Worm (Caenorhabditis elegans): ENCODE measurements around the gene ZK353.2.

Gene ZK353.2

ce11 chrIII:8398411-8398810, at the start of gene ZK353.2:
ZK353.2 (plus strand) TSS chrIII:8398711.
- TF ChIP-seq ceh-62 (tag; optimal IDR thresholded peaks at IDR 0.05) (no peak), hif-1 (tag; optimal IDR thresholded peaks at IDR 0.05) (no peak)

ce11 chrIII:8354644-8355461, 43.7 kb upstream of the ZK353.2 start, which contains the start of gene unc-116:
unc-116 (minus strand) TSS chrIII:8355174.
- no peak for TF ChIP-seq spr-3 (GFP tag; optimal IDR thresholded peaks at IDR 0.05)
- TF ChIP-seq unc-130 (GFP tag; optimal IDR thresholded peaks at IDR 0.05) = no peak
- no peak for TF ChIP-seq mxl-2 (GFP tag; conservative IDR thresholded peaks at IDR 0.05)
- no peak for TF ChIP-seq jun-1 (tag; optimal IDR thresholded peaks at IDR 0.05)
- no peak for TF ChIP-seq dmd-6 (GFP tag; IDR thresholded peaks at IDR 0.05)
- no peak for TF ChIP-seq pha-4 (GFP tag; IDR thresholded peaks at IDR 0.05)
- peak; percentile 8 for TF ChIP-seq pha-4 (tag; optimal IDR thresholded peaks at IDR 0.05)
- TF ChIP-seq egl-43 (GFP tag; IDR thresholded peaks at IDR 0.05) = 0 out of 2 replicates have a peak, but pooled peaks have one; percentile 28
- TF ChIP-seq dmd-9 (GFP tag; IDR thresholded peaks at IDR 0.05) = 0 out of 2 replicates have a peak, but pooled peaks have one; percentile 31
- no peak for TF ChIP-seq zfp-2 (tag; optimal IDR thresholded peaks at IDR 0.05)
- no peak for TF ChIP-seq ceh-28 (tag; optimal IDR thresholded peaks at IDR 0.05)
- TF ChIP-seq ZK337.2 (GFP tag; IDR thresholded peaks at IDR 0.05) = no peak
- no peak for TF ChIP-seq daf-16 (GFP tag; optimal IDR thresholded peaks at IDR 0.05)
- TF ChIP-seq daf-16 (tag; optimal IDR thresholded peaks at IDR 0.05) = no peak
- TF ChIP-seq zag-1 (tag; optimal IDR thresholded peaks at IDR 0.05) = no peak
- TF ChIP-seq lin-29 (GFP tag; IDR thresholded peaks at IDR 0.05) = no peak
- no peak for TF ChIP-seq madf-5 (GFP tag; IDR thresholded peaks at IDR 0.05)
- TF ChIP-seq ztf-7 (tag; optimal IDR thresholded peaks at IDR 0.05) = no peak
- no peak for TF ChIP-seq lim-7 (GFP tag; IDR thresholded peaks at IDR 0.05)
- TF ChIP-seq mep-1 (tag; optimal IDR thresholded peaks at IDR 0.05) = no peak
- no peak for TF ChIP-seq nhr-10 (tag; optimal IDR thresholded peaks at IDR 0.05)
- TF ChIP-seq hlh-11 (tag; optimal IDR thresholded peaks at IDR 0.05) = no peak
- TF ChIP-seq fos-1 (tag; optimal IDR thresholded peaks at IDR 0.05) = no peak
- TF ChIP-seq hif-1 (tag; optimal IDR thresholded peaks at IDR 0.05) = no peak
- TF ChIP-seq nhr-11 (tag; optimal IDR thresholded peaks at IDR 0.05) = peak; percentile 22
- TF ChIP-seq T20F7.1 (GFP tag; optimal IDR thresholded peaks at IDR 0.05) = peak; percentile 42
- TF ChIP-seq gei-8 (GFP tag; optimal IDR thresholded peaks at IDR 0.05) = no peak
- TF ChIP-seq lin-13 (GFP tag; optimal IDR thresholded peaks at IDR 0.05) = no peak
- no peak for TF ChIP-seq nhr-77 (tag; optimal IDR thresholded peaks at IDR 0.05)
- 0 out of 2 replicates have a peak, but pooled peaks have one; percentile 7 for TF ChIP-seq set-16 (GFP tag; IDR thresholded peaks at IDR 0.05)
- TF ChIP-seq Y75B8A.6 (GFP tag; IDR thresholded peaks at IDR 0.05) = no peak
- TF ChIP-seq daf-8 (GFP tag; IDR thresholded peaks at IDR 0.05) = no peak
- peak; percentile 79 for TF ChIP-seq hlh-30 (tag; optimal IDR thresholded peaks at IDR 0.05; ENCODE audit: insufficient read depth)
- TF ChIP-seq zip-2 (tag; optimal IDR thresholded peaks at IDR 0.05) = no peak
- no peak for TF ChIP-seq nhr-48 (tag; optimal IDR thresholded peaks at IDR 0.05)
- no peak for TF ChIP-seq daf-12 (tag; optimal IDR thresholded peaks at IDR 0.05)
- no peak for TF ChIP-seq nhr-237 (tag; optimal IDR thresholded peaks at IDR 0.05)
- no peak for TF ChIP-seq vab-7 (GFP tag; IDR thresholded peaks at IDR 0.05)
- no peak for TF ChIP-seq nhr-28 (tag; optimal IDR thresholded peaks at IDR 0.05)
- TF ChIP-seq madf-9 (GFP tag; conservative IDR thresholded peaks at IDR 0.05) = no peak
- TF ChIP-seq F26F4.8 (GFP tag; conservative IDR thresholded peaks at IDR 0.05) = no peak
- TF ChIP-seq lsy-2 (tag; optimal IDR thresholded peaks at IDR 0.05) = peak; percentile 3 to 72
- peak; percentile 51 for TF ChIP-seq hmg-1.1 (GFP tag; IDR thresholded peaks at IDR 0.05)
- no peak for TF ChIP-seq egl-27 (tag; optimal IDR thresholded peaks at IDR 0.05)
- TF ChIP-seq R02D3.7 (tag; optimal IDR thresholded peaks at IDR 0.05) = no peak
- no peak for TF ChIP-seq nhr-41 (GFP tag; IDR thresholded peaks at IDR 0.05)
- no peak for TF ChIP-seq mxl-3 (GFP tag; optimal IDR thresholded peaks at IDR 0.05)
- TF ChIP-seq lir-3 (tag; optimal IDR thresholded peaks at IDR 0.05) = no peak
